Fruit fly (Drosophila melanogaster): ENCODE results near the gene CG4116.

CG4116 gene

DNA sequence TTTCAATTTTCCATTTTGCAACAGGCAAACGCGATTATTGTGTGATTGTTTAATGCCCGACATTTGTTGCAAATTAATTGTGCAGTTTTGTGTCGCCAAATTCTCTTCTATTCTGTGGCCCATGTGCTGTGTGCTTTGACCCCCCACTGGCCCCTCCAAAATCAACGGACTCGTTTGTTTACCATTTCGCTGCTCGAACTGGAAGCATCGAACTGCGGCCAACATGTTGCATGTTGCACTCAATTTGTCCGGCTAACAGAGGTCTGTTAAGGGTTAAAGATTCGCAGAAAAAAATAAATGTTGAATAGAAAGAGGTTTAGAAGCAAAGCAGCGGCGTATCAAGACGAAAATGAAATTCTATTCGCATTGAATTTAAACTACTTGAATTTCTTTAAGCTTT lies 39.7 kb downstream of the CG4116 start:
- TF ChIP-seq h (optimal IDR thresholded peaks at IDR 0.05) (no peak), ttk (optimal IDR thresholded peaks at IDR 0.05) (no peak), Sin3A (optimal IDR thresholded peaks at IDR 0.05) (no peak), psq (optimal IDR thresholded peaks at IDR 0.05) (no peak), Myc (optimal IDR thresholded peaks at IDR 0.05) (no peak), insv (optimal IDR thresholded peaks at IDR 0.05) (no peak)

DNA sequence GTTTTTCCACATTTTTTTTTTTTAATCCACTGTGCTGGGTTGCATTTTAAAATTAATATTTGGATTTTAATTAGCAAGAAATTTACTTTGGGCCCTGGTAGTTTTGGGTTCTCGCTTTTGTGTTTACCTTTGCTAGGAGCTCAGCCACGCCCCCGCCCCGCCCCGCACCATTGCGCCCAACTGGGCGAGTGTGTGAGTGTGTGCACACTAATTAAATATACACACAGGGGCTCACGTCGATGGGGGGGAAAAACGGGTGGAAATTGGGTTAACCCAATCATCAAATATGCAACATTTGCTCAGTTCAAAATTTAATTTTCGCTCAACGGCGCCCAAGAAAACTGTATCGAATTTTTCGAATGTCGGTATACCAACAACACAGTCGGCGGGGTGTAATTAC lies 40.1 kb downstream of the CG4116 start:
- no peak for TF ChIP-seq h (optimal IDR thresholded peaks at IDR 0.05)

DNA sequence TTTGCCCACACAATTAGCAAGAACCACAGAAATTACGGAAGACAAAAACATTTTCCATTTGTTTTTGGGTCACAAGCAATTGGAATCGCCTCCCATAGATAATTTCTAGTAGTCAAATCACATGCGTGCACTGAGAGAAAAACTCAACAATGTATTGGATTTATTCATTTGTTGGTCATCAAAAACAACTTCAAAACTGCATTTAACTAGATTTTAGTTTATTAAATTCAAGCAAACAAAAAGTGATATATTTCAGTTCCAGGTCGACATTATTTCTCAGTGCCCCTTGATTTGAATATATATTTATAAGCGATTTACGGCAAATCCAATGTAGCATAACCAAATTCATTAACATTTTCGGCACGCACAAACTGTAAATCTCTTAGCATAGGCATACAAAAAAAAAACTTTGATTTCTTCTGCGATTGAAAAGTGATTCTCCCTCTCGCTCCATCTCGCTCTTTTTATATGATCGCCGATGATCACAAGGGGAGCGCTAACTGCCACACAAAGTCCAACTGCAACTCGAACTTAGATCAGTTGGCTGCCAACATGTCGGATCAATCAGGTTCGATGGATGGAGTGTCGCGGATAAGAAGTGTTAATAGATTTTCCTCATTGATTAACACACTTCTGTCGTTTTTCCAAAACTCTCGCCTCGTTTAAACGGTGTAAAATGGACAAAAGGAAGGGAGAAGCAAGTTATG lies 41.7 kb downstream of the CG4116 start:
- TF ChIP-seq h (optimal IDR thresholded peaks at IDR 0.05): no peak
- no peak for TF ChIP-seq ttk (optimal IDR thresholded peaks at IDR 0.05)
- no peak for TF ChIP-seq psq (optimal IDR thresholded peaks at IDR 0.05)
- TF ChIP-seq insv (optimal IDR thresholded peaks at IDR 0.05): no peak
- TF ChIP-seq Myc (optimal IDR thresholded peaks at IDR 0.05): no peak
- TF ChIP-seq Sin3A (optimal IDR thresholded peaks at IDR 0.05): no peak

DNA sequence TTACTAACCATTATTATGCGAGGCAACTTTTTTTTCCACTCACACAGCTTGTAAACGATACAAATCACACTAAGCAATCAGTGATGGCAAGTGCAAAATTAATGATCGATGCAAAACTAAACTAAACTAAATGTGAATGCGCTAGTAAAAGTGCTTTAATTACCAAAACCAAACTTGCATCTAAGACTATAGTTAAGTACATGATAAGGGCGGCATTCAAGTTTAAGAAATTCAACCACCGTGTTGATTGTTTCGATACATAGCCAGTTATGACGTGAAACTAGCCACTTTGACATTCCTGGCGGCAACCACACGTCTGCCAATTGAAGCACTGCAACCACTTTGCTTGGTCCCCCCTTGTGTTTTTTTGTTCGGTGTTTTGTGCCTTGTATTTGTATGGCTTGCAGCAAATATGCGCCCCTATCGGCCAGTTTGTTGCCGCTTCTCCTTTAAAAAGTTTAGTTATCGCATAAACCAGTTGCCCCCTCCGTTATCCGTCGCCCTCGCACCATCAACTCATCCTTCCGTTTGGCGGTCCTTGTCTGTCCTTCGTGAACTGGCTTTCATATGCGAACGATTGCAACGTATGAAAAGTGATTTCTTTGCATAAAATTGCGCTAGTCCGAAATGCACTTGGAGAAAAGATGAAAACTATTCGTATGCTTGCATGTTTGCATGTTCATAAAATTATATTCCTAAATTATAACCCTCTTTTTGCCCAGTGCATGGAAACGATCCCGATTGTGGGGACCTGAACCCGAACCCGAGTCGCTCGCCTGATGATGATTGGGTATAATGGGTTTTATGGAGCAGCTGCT lies 42.8 kb downstream of the CG4116 start:
- no peak for TF ChIP-seq insv (optimal IDR thresholded peaks at IDR 0.05)
- TF ChIP-seq ttk (optimal IDR thresholded peaks at IDR 0.05): no peak
- no peak for TF ChIP-seq Sin3A (optimal IDR thresholded peaks at IDR 0.05)
- no peak for TF ChIP-seq Myc (optimal IDR thresholded peaks at IDR 0.05)
- no peak for TF ChIP-seq h (optimal IDR thresholded peaks at IDR 0.05)
- no peak for TF ChIP-seq psq (optimal IDR thresholded peaks at IDR 0.05)

DNA sequence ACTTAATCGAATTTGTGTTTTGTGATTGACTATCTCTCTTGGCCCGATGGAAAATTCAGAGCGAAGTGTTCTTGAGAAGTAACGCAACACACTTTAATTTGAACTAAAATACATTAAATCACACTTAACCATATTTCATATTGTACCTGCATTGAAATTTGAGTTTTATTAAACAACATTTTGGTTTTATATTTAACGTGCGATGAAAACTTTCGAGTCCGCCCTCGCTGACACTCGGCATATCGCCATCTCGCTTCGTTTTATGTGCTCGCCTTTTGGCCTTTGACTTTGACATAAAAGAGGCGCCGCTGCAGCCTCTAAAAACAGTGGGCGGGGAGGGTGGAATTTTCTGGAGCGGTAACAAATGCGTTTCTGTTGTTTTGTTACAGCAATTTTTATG lies 44.9 kb downstream of the CG4116 start:
- TF ChIP-seq insv (optimal IDR thresholded peaks at IDR 0.05) (no peak), psq (optimal IDR thresholded peaks at IDR 0.05) (no peak), Sin3A (optimal IDR thresholded peaks at IDR 0.05) (no peak), ttk (optimal IDR thresholded peaks at IDR 0.05) (no peak), h (optimal IDR thresholded peaks at IDR 0.05) (no peak), Myc (optimal IDR thresholded peaks at IDR 0.05) (no peak)

DNA sequence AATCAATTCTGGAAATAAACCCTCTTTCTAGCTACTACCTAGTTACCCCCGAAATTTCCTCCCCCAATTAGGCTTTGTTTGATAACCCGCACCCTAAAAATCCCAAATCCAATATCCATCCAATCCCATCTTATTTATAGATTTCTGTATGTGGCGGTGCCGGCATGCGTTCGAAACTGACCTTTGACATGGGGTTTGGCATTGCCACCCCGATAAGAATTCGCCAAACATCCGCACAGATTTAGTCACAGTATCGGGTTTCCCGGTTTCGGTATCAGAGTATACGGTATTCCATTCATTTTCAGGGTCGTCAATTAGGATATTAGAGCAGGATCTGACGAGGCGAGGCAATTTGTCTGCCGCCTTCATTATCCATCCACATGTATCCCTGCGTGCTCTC lies 45.8 kb downstream of the CG4116 start:
- no peak for TF ChIP-seq Myc (optimal IDR thresholded peaks at IDR 0.05)
- TF ChIP-seq h (optimal IDR thresholded peaks at IDR 0.05): no peak
- no peak for TF ChIP-seq Sin3A (optimal IDR thresholded peaks at IDR 0.05)
- no peak for TF ChIP-seq insv (optimal IDR thresholded peaks at IDR 0.05)
- TF ChIP-seq ttk (optimal IDR thresholded peaks at IDR 0.05): no peak
- TF ChIP-seq psq (optimal IDR thresholded peaks at IDR 0.05): no peak

DNA sequence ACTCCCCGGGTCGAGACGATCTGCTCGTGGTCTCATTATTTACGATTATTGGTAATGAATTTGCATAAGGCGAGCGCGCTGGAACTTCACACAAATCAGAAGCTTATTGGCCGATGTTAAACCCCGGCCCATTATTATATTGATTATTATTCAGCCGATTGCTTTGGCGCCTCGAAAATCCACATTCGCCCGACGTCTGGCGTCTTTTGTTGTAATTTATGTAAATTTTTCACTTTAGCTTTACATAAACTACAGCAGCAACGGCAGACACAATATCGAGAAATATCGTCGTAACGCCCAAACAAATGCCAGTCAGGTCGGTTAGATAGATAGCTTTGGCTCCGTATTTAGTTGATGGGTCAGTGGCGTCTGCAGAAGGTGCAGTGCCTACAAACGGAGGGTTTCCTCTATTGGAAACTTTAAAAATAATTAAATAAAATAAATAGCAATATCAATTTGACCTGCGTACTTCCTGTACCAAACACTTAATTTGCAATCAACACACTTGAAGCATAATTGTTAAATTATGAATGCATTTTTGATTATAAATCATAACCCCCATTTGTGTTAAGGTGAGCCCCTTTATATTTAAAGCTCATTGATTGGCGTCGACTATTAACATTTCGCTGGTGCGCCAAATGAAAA lies 47.9 kb downstream of the CG4116 start:
- TF ChIP-seq psq (optimal IDR thresholded peaks at IDR 0.05) (no peak), Sin3A (optimal IDR thresholded peaks at IDR 0.05) (no peak), Myc (optimal IDR thresholded peaks at IDR 0.05) (no peak), h (optimal IDR thresholded peaks at IDR 0.05) (no peak), ttk (optimal IDR thresholded peaks at IDR 0.05) (no peak), insv (optimal IDR thresholded peaks at IDR 0.05) (no peak)

DNA sequence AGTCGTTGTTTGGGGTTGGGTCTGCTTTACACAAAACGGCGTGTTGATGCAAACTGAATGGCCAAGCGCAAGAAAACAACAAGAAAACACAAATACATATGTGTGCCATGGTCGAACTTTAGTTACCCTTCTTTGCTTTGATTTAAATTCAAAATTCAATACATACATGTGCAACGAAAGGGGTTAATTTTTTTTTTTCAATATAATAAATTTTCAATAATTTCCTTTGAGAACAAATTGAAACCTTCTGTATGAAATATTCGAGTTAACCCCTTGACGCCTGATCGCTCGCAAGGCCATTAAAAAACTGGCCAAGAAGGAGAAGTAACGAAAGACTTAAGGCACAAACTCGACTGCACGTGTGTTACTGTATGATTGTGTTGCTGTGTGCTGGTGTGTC lies 48.7 kb downstream of the CG4116 start:
- TF ChIP-seq ttk (optimal IDR thresholded peaks at IDR 0.05) (no peak), psq (optimal IDR thresholded peaks at IDR 0.05) (no peak)
